Worm (Caenorhabditis elegans) whole organism, mixed stage, embryonic: ENCODE results near the gene papl-1.

Experiments
- M03D4.4 ChIP-seq: sonication (generic microtip); optimal IDR thresholded peaks from 2 replicates; lab custom pipeline; 2017; ENCODE audit warnings: mild to moderate bottlenecking, missing genetic modification characterization, missing compliant biosample characterization
- bed-3 ChIP-seq: fragments of 200-800 bp; sonication (Bioruptor generic); optimal IDR thresholded peaks from 3 replicates; lab custom pipeline; 2018; ENCODE audit warnings: mild to moderate bottlenecking, missing genetic modification characterization, moderate library complexity, missing compliant biosample characterization
- blmp-1 ChIP-seq: fragments of 150-350 bp; optimal IDR thresholded peaks from 2 replicates; lab custom pipeline; 2014; ENCODE audit warnings: missing biosample characterization, missing genetic modification characterization
- ceh-39 ChIP-seq: fragments of 150-350 bp; optimal IDR thresholded peaks from 2 replicates; lab custom pipeline; 2014; ENCODE audit warnings: missing biosample characterization, missing genetic modification characterization
- ceh-43 ChIP-seq: fragments of 200-800 bp; sonication (Bioruptor generic); optimal IDR thresholded peaks from 2 replicates; lab custom pipeline; 2018; ENCODE audit warnings: mild to moderate bottlenecking, missing genetic modification characterization, moderate library complexity, missing compliant biosample characterization
- ceh-83 ChIP-seq: fragments of 200-800 bp; sonication (Bioruptor generic); optimal IDR thresholded peaks from 2 replicates; lab custom pipeline; 2018; ENCODE audit warnings: mild to moderate bottlenecking, missing genetic modification characterization, missing compliant biosample characterization
- ces-1 ChIP-seq: fragments of 150-350 bp; optimal IDR thresholded peaks from 2 replicates; lab custom pipeline; 2014; ENCODE audit warnings: missing biosample characterization, missing genetic modification reagents, missing genetic modification characterization
- drap-1 ChIP-seq: fragments of 200-800 bp; sonication (Bioruptor generic); optimal IDR thresholded peaks from 3 replicates; lab custom pipeline; 2018; ENCODE audit warnings: mild to moderate bottlenecking, missing genetic modification characterization, missing compliant biosample characterization
- elt-1 ChIP-seq: sonication (generic microtip); optimal IDR thresholded peaks from 2 replicates; lab custom pipeline; 2017; ENCODE audit warnings: missing genetic modification characterization, mild to moderate bottlenecking, missing compliant biosample characterization, antibody characterized with exemption, moderate library complexity, borderline replicate concordance; ENCODE audit not compliant: insufficient read depth
- flh-1 ChIP-seq: fragments of 200-800 bp; sonication (Bioruptor generic); optimal IDR thresholded peaks from 2 replicates; lab custom pipeline; 2018; ENCODE audit warnings: mild to moderate bottlenecking, missing genetic modification characterization, moderate library complexity, missing compliant biosample characterization
- ham-2 ChIP-seq: fragments of 200-800 bp; sonication (Bioruptor generic); optimal IDR thresholded peaks from 2 replicates; lab custom pipeline; 2018; ENCODE audit warnings: mild to moderate bottlenecking, missing genetic modification characterization, missing compliant biosample characterization
- lin-13 ChIP-seq: fragments of 150-350 bp; optimal IDR thresholded peaks from 2 replicates; lab custom pipeline; 2014; ENCODE audit warnings: missing biosample characterization, missing genetic modification characterization
- lsy-2 ChIP-seq: fragments of 150-350 bp; optimal IDR thresholded peaks from 2 replicates; lab custom pipeline; 2014; ENCODE audit warnings: missing biosample characterization, missing genetic modification characterization
- mep-1 ChIP-seq: fragments of 150-350 bp; optimal IDR thresholded peaks from 2 replicates; lab custom pipeline; 2017; ENCODE audit warnings: missing biosample characterization, missing genetic modification reagents, missing genetic modification characterization, inconsistent platforms
- mls-2 ChIP-seq: sonication (generic microtip); optimal IDR thresholded peaks from 2 replicates; lab custom pipeline; 2016; ENCODE audit warnings: mild to moderate bottlenecking, missing genetic modification characterization, moderate library complexity, missing compliant biosample characterization
- nhr-12 ChIP-seq: fragments of 150-350 bp; optimal IDR thresholded peaks from 2 replicates; lab custom pipeline; 2014; ENCODE audit warnings: missing biosample characterization, missing genetic modification characterization
- nhr-2 ChIP-seq: fragments of 150-350 bp; optimal IDR thresholded peaks from 2 replicates; lab custom pipeline; 2014; ENCODE audit warnings: missing biosample characterization, missing genetic modification characterization
- nhr-237 ChIP-seq: fragments of 150-350 bp; optimal IDR thresholded peaks from 2 replicates; lab custom pipeline; 2014; ENCODE audit warnings: missing biosample characterization, missing genetic modification characterization
- nhr-76 ChIP-seq: sonication (generic microtip); optimal IDR thresholded peaks from 2 replicates; lab custom pipeline; 2017; ENCODE audit warnings: missing biosample characterization, missing genetic modification characterization
- pha-4 ChIP-seq: fragments of 150-350 bp; optimal IDR thresholded peaks from 2 replicates; lab custom pipeline; 2018; ENCODE audit warnings: missing biosample characterization, missing genetic modification reagents, missing genetic modification characterization
- sem-2 ChIP-seq: fragments of 200-800 bp; sonication (Bioruptor generic); optimal IDR thresholded peaks from 2 replicates; lab custom pipeline; 2018; ENCODE audit warnings: mild to moderate bottlenecking, missing genetic modification characterization, missing compliant biosample characterization
- snpc-4 ChIP-seq: fragments of 150-350 bp; optimal IDR thresholded peaks from 2 replicates; lab custom pipeline; 2014; ENCODE audit warnings: missing biosample characterization, missing genetic modification characterization
- sptf-1 ChIP-seq: sonication (generic microtip); optimal IDR thresholded peaks from 2 replicates; lab custom pipeline; 2017; ENCODE audit warnings: mild to moderate bottlenecking, missing genetic modification characterization, moderate library complexity, missing compliant biosample characterization
- tbx-8 ChIP-seq: fragments of 200-800 bp; sonication (Bioruptor generic); optimal IDR thresholded peaks from 2 replicates; lab custom pipeline; 2018; ENCODE audit warnings: mild to moderate bottlenecking, missing genetic modification characterization, moderate library complexity, missing compliant biosample characterization
- unc-120 ChIP-seq: sonication (generic microtip); optimal IDR thresholded peaks from 2 replicates; lab custom pipeline; 2017; ENCODE audit warnings: missing genetic modification characterization, missing compliant biosample characterization; ENCODE audit not compliant: poor library complexity, severe bottlenecking
- unc-39 ChIP-seq: fragments of 150-350 bp; optimal IDR thresholded peaks from 2 replicates; lab custom pipeline; 2014; ENCODE audit warnings: missing biosample characterization, missing genetic modification characterization
- zip-8 ChIP-seq: fragments of 150-350 bp; optimal IDR thresholded peaks from 2 replicates; lab custom pipeline; 2014; ENCODE audit warnings: missing biosample characterization, missing genetic modification characterization
- ztf-11 ChIP-seq: fragments of 150-350 bp; optimal IDR thresholded peaks from 2 replicates; lab custom pipeline; 2014; ENCODE audit warnings: missing biosample characterization, missing genetic modification characterization

The papl-1 gene

ce11 chrV:12741684-12742083 is 17.9 kb downstream of the papl-1 start, which contains the start of gene hrg-7:
Gene hrg-7, plus strand, starts transcription at chrV:12742041.
- no peak for TF ChIP-seq flh-1
- TF ChIP-seq lsy-2: no peak
- no peak for TF ChIP-seq ceh-43 (GFP tag; lab: Kevin White, UChicago)
- no peak for TF ChIP-seq ceh-83 (GFP tag; lab: Kevin White, UChicago)
- TF ChIP-seq nhr-2 (tag; lab: Kevin White, UChicago): no peak
- no peak for TF ChIP-seq ces-1 (GFP tag; lab: Kevin White, UChicago)
- no peak for TF ChIP-seq unc-39 (tag; lab: Kevin White, UChicago)
- TF ChIP-seq blmp-1 (tag; lab: Kevin White, UChicago): no peak
- no peak for TF ChIP-seq snpc-4
- TF ChIP-seq lin-13: no peak
- TF ChIP-seq nhr-76 (tag; lab: Kevin White, UChicago): no peak
- TF ChIP-seq unc-120 (tag; lab: Kevin White, UChicago): no peak
- no peak for TF ChIP-seq nhr-12 (tag; lab: Kevin White, UChicago)
- no peak for TF ChIP-seq M03D4.4
- no peak for TF ChIP-seq bed-3 (GFP tag; lab: Kevin White, UChicago)
- no peak for TF ChIP-seq pha-4 (tag; lab: Kevin White, UChicago)
- no peak for TF ChIP-seq tbx-8

- TF ChIP-seq ham-2: peak; percentile 26
- TF ChIP-seq blmp-1 (tag; lab: Kevin White, UChicago): no peak
- TF ChIP-seq zip-8 (tag; lab: Kevin White, UChicago): peak; percentile 32
Measured at ce11 chrV:12736166-12736753, 23.3 kb downstream of the papl-1 start, which contains the start of gene cky-1. Gene cky-1, plus strand, starts transcription at chrV:12736703.

ce11 chrV:12733465-12734248 is 25.9 kb downstream of the papl-1 start, which contains the start of the genes dhs-21 and xbx-9:
Gene dhs-21, minus strand, starts transcription at chrV:12733645.
Gene xbx-9, plus strand, starts transcription at chrV:12734198.
- TF ChIP-seq sem-2 (GFP tag; lab: Kevin White, UChicago) (no peak), ces-1 (GFP tag; lab: Kevin White, UChicago) (no peak), tbx-8 (no peak), ham-2 (no peak)
- TF ChIP-seq, all 35 proteins: peak for 0

- TF ChIP-seq nhr-12 (tag; lab: Kevin White, UChicago) (no peak), tbx-8 (no peak), unc-39 (tag; lab: Kevin White, UChicago) (no peak), ceh-39 (tag; lab: Kevin White, UChicago) (no peak), flh-1 (no peak), ztf-11 (tag; lab: Kevin White, UChicago) (no peak), nhr-237 (no peak), M03D4.4 (no peak), elt-1 (tag; lab: Kevin White, UChicago) (no peak), mep-1 (tag; lab: Kevin White, UChicago) (no peak), sptf-1 (tag; lab: Kevin White, UChicago) (no peak), nhr-76 (tag; lab: Kevin White, UChicago) (no peak), blmp-1 (tag; lab: Kevin White, UChicago) (no peak), nhr-2 (tag; lab: Kevin White, UChicago) (no peak), ceh-43 (GFP tag; lab: Kevin White, UChicago) (no peak), mls-2 (no peak)
Measured at ce11 chrV:12732734-12733133, 26.8 kb downstream of the papl-1 start.

ce11 chrV:12729220-12729619 is 30.3 kb downstream of the papl-1 start, which contains the start of gene R11D1.10:
Gene R11D1.10, plus strand, starts transcription at chrV:12729520.
- no peak for TF ChIP-seq ceh-39 (tag; lab: Kevin White, UChicago)
- no peak for TF ChIP-seq drap-1 (GFP tag; lab: Kevin White, UChicago)
- no peak for TF ChIP-seq sptf-1 (tag; lab: Kevin White, UChicago)
